Fruit fly (Drosophila melanogaster) whole organism, embryonic: ENCODE measurements around the gene KFase.

Experiments used
- Awh ChIP-seq: fragments of 200-800 bp; sonication (Bioruptor generic); IDR thresholded peaks from 2 replicates; pipeline ENCODE4, ENCODE4 v1.3.6; 2022; ENCODE audit warnings: missing biosample characterization, missing genetic modification characterization
- CG11696 ChIP-seq: fragments of 200-800 bp; sonication (Bioruptor generic); IDR thresholded peaks from 2 replicates; pipeline ENCODE4 v1.3.6; 2022; ENCODE audit warnings: missing biosample characterization, missing genetic modification characterization
- CG12299 ChIP-seq: fragments of 200-800 bp; sonication (Bioruptor generic); optimal IDR thresholded peaks from 2 replicates; lab custom pipeline; 2018; ENCODE audit warnings: missing biosample characterization, mild to moderate bottlenecking, missing genetic modification characterization
- CG13123 ChIP-seq: fragments of 200-800 bp; sonication (Bioruptor generic); optimal IDR thresholded peaks from 2 replicates; lab custom pipeline; 2016; ENCODE audit warnings: missing biosample characterization, missing genetic modification characterization
- CG13424 ChIP-seq: fragments of 200-800 bp; sonication (Bioruptor generic); optimal IDR thresholded peaks from 2 replicates; lab custom pipeline; 2019; ENCODE audit warnings: missing biosample characterization, mild to moderate bottlenecking, missing genetic modification characterization, moderate library complexity
- CG16779 ChIP-seq: fragments of 200-800 bp; sonication (Bioruptor generic); IDR thresholded peaks from 2 replicates; pipeline ENCODE4 v1.3.6; 2022; ENCODE audit warnings: missing biosample characterization, missing genetic modification characterization
- CG16813 ChIP-seq: fragments of 200-800 bp; sonication (Bioruptor generic); IDR thresholded peaks from 3 replicates; pipeline ENCODE4 v1.3.6; 2022; ENCODE audit warnings: missing biosample characterization, missing genetic modification characterization; ENCODE audit not compliant: partially characterized antibody
- CG1792 ChIP-seq: fragments of 200-800 bp; sonication (Bioruptor generic); optimal IDR thresholded peaks from 2 replicates; lab custom pipeline; 2016; ENCODE audit warnings: missing biosample characterization, missing genetic modification characterization
- CG18262 ChIP-seq: fragments of 200-800 bp; optimal IDR thresholded peaks from 3 replicates; lab custom pipeline; 2019; ENCODE audit warnings: missing biosample characterization, mild to moderate bottlenecking, missing genetic modification characterization, moderate library complexity
- CG2129 ChIP-seq: fragments of 200-800 bp; sonication (Bioruptor generic); IDR thresholded peaks from 2 replicates; pipeline ENCODE4 v1.3.6; 2022; ENCODE audit warnings: missing biosample characterization, missing genetic modification characterization; ENCODE audit not compliant: partially characterized antibody
- CG31365 ChIP-seq: fragments of 200-800 bp; sonication (Bioruptor generic); optimal IDR thresholded peaks from 2 replicates; lab custom pipeline; 2018; ENCODE audit warnings: missing biosample characterization, mild to moderate bottlenecking, missing genetic modification characterization
- CG3838 ChIP-seq: fragments of 200-800 bp; sonication (Bioruptor generic); optimal IDR thresholded peaks from 3 replicates; lab custom pipeline; 2016; ENCODE audit warnings: missing biosample characterization, missing genetic modification characterization
- CG3995 ChIP-seq: fragments of 200-800 bp; sonication (Bioruptor generic); optimal IDR thresholded peaks from 3 replicates; lab custom pipeline; 2016; ENCODE audit warnings: missing biosample characterization, missing genetic modification characterization
- CG4360 ChIP-seq: fragments of 200-800 bp; sonication (Bioruptor generic); IDR thresholded peaks from 2 replicates; pipeline ENCODE4 v1.3.6; 2022; ENCODE audit warnings: missing biosample characterization, missing genetic modification characterization
- CG5180 ChIP-seq: fragments of 200-800 bp; sonication (Bioruptor generic); optimal IDR thresholded peaks from 3 replicates; lab custom pipeline; 2017; ENCODE audit warnings: missing biosample characterization, missing genetic modification characterization, mild to moderate bottlenecking, moderate library complexity, missing genetic modification reagents
- CG5245 ChIP-seq: fragments of 200-800 bp; sonication (Bioruptor generic); optimal IDR thresholded peaks from 3 replicates; lab custom pipeline; 2016; ENCODE audit warnings: missing biosample characterization, missing genetic modification characterization
- CG6175 ChIP-seq: fragments of 200-800 bp; sonication (Bioruptor generic); IDR thresholded peaks from 3 replicates; pipeline ENCODE4 v1.3.6; 2022; ENCODE audit warnings: missing biosample characterization, missing genetic modification characterization
- CG8290 ChIP-seq, 3 experiments: fragments of 200-800 bp; sonication (Bioruptor generic); optimal IDR thresholded peaks; 2 replicates each; lab custom pipeline; 2016 to 2019; ENCODE audit warnings: missing biosample characterization in 3 of 3, missing genetic modification characterization in 3 of 3, mild to moderate bottlenecking in 2 of 3, moderate library complexity in 1 of 3
- CG8924 ChIP-seq: fragments of 200-800 bp; optimal IDR thresholded peaks from 3 replicates; lab custom pipeline; 2019; ENCODE audit warnings: missing biosample characterization, mild to moderate bottlenecking, missing genetic modification characterization, moderate library complexity
- CG9817 ChIP-seq: fragments of 200-800 bp; sonication (Bioruptor generic); optimal IDR thresholded peaks from 2 replicates; lab custom pipeline; 2018; ENCODE audit warnings: missing biosample characterization, mild to moderate bottlenecking, missing genetic modification characterization, moderate library complexity
- CTCF ChIP-seq: fragments of 200-800 bp; sonication (Bioruptor generic); optimal IDR thresholded peaks from 2 replicates; lab custom pipeline; 2017; ENCODE audit warnings: missing biosample characterization, mild to moderate bottlenecking, missing genetic modification characterization, moderate library complexity
- D ChIP-seq, 2 experiments: fragments of 200-800 bp in 1 of 2; fragments of >200 bp in 1 of 2; sonication (Bioruptor generic) in 1 of 2; optimal IDR thresholded peaks; 2 replicates in 1 of 2; 3 replicates in 1 of 2; lab custom pipeline; 2017; ENCODE audit warnings: mild to moderate bottlenecking in 1 of 2, missing biosample characterization in 1 of 2, missing genetic modification characterization in 1 of 2, missing genetic modification reagents in 1 of 2
- Doc3 ChIP-seq: fragments of 200-800 bp; sonication (Bioruptor generic); IDR thresholded peaks from 3 replicates; pipeline ENCODE4 v1.3.6; 2022; ENCODE audit warnings: missing biosample characterization, missing genetic modification characterization; ENCODE audit not compliant: partially characterized antibody
- Dref ChIP-seq: fragments of 200-800 bp; sonication (Bioruptor generic); IDR thresholded peaks from 2 replicates; pipeline ENCODE4 v1.3.6; 2022; ENCODE audit warnings: missing biosample characterization, missing genetic modification characterization
- H15 ChIP-seq: fragments of 200-800 bp; sonication (Bioruptor generic); IDR thresholded peaks from 3 replicates; pipeline ENCODE4 v1.3.6; 2022; ENCODE audit warnings: missing biosample characterization, missing genetic modification characterization
- HmgZ ChIP-seq: fragments of 200-800 bp; sonication (Bioruptor generic); optimal IDR thresholded peaks from 2 replicates; lab custom pipeline; 2018; ENCODE audit warnings: missing biosample characterization, mild to moderate bottlenecking, missing genetic modification characterization
- Hmr ChIP-seq: fragments of 200-800 bp; sonication (Bioruptor generic); optimal IDR thresholded peaks from 3 replicates; lab custom pipeline; 2017; ENCODE audit warnings: mild to moderate bottlenecking, missing biosample characterization, missing genetic modification reagents, missing genetic modification characterization
- Kr ChIP-seq: fragments of 200-800 bp; sonication (Bioruptor generic); optimal IDR thresholded peaks from 2 replicates; lab custom pipeline; 2017; ENCODE audit warnings: missing biosample characterization, mild to moderate bottlenecking, missing genetic modification characterization
- Med ChIP-seq: fragments of 200-800 bp; sonication (Bioruptor generic); peaks from one replicate; lab custom pipeline; 2016; ENCODE audit warnings: missing biosample characterization, missing genetic modification characterization, mild to moderate bottlenecking, inconsistent platforms, moderate library complexity
- aop ChIP-seq: fragments of 200-800 bp; sonication (Bioruptor generic); IDR thresholded peaks from 2 replicates; pipeline ENCODE4 v1.3.6; 2022; ENCODE audit warnings: missing biosample characterization, missing genetic modification characterization
- chn ChIP-seq: fragments of 200-800 bp; sonication (Bioruptor generic); optimal IDR thresholded peaks from 2 replicates; lab custom pipeline; 2016; ENCODE audit warnings: missing biosample characterization, missing genetic modification characterization
- dati ChIP-seq: fragments of 200-800 bp; sonication (Bioruptor generic); IDR thresholded peaks from 2 replicates; pipeline ENCODE4 v1.3.6; 2022; ENCODE audit warnings: missing biosample characterization, missing genetic modification characterization
- dmrt99B ChIP-seq: fragments of 200-800 bp; sonication (Bioruptor generic); optimal IDR thresholded peaks from 2 replicates; lab custom pipeline; 2018; ENCODE audit warnings: missing biosample characterization, mild to moderate bottlenecking, missing genetic modification characterization, moderate library complexity
- gfzf ChIP-seq: fragments of 200-800 bp; sonication (Bioruptor generic); optimal IDR thresholded peaks from 2 replicates; lab custom pipeline; 2016; ENCODE audit warnings: missing biosample characterization, mild to moderate bottlenecking, missing genetic modification characterization, moderate library complexity
- gsb-n ChIP-seq: fragments of 200-800 bp; sonication (Bioruptor generic); optimal IDR thresholded peaks from 3 replicates; lab custom pipeline; 2018; ENCODE audit warnings: missing biosample characterization, mild to moderate bottlenecking, missing genetic modification characterization
- ham ChIP-seq: fragments of 200-800 bp; sonication (Bioruptor generic); IDR thresholded peaks from 2 replicates; pipeline ENCODE4 v1.3.6; 2022; ENCODE audit warnings: missing biosample characterization, missing genetic modification characterization
- lbe ChIP-seq: fragments of 200-800 bp; sonication (Bioruptor generic); optimal IDR thresholded peaks from 2 replicates; lab custom pipeline; 2016; ENCODE audit warnings: missing biosample characterization, mild to moderate bottlenecking, missing genetic modification characterization
- lmd ChIP-seq: fragments of 200-800 bp; sonication (Bioruptor generic); IDR thresholded peaks from 2 replicates; pipeline ENCODE4 v1.3.6; 2022; ENCODE audit warnings: missing biosample characterization, missing genetic modification characterization
- odd ChIP-seq: fragments of 200-800 bp; sonication (Bioruptor generic); optimal IDR thresholded peaks from 2 replicates; lab custom pipeline; 2017; ENCODE audit warnings: missing biosample characterization, mild to moderate bottlenecking, missing genetic modification characterization
- pfk ChIP-seq: fragments of 200-800 bp; sonication (Bioruptor generic); optimal IDR thresholded peaks from 2 replicates; lab custom pipeline; 2018; ENCODE audit warnings: missing biosample characterization, mild to moderate bottlenecking, missing genetic modification characterization, moderate library complexity
- pho ChIP-seq: fragments of 200-800 bp; sonication (Bioruptor generic); optimal IDR thresholded peaks from 2 replicates; lab custom pipeline; 2016; ENCODE audit warnings: missing biosample characterization, missing genetic modification characterization
- pita ChIP-seq: fragments of 200-800 bp; sonication (Bioruptor generic); optimal IDR thresholded peaks from 2 replicates; lab custom pipeline; 2017; ENCODE audit warnings: missing biosample characterization, mild to moderate bottlenecking, missing genetic modification characterization
- pum ChIP-seq: fragments of 200-800 bp; sonication (Bioruptor generic); optimal IDR thresholded peaks from 2 replicates; lab custom pipeline; 2016; ENCODE audit warnings: missing biosample characterization, missing genetic modification characterization
- row ChIP-seq: fragments of 200-800 bp; sonication (Bioruptor generic); IDR thresholded peaks from 3 replicates; pipeline ENCODE4 v1.3.6; 2022; ENCODE audit warnings: missing biosample characterization, missing genetic modification characterization
- sima ChIP-seq: fragments of 200-800 bp; sonication (Bioruptor generic); optimal IDR thresholded peaks from 2 replicates; lab custom pipeline; 2016; ENCODE audit warnings: missing biosample characterization, missing genetic modification characterization
- sisA ChIP-seq: fragments of 200-800 bp; sonication (Bioruptor generic); IDR thresholded peaks from 2 replicates; pipeline ENCODE4 v1.3.6; 2022; ENCODE audit warnings: missing biosample characterization, missing genetic modification characterization
- slp2 ChIP-seq: fragments of 200-800 bp; sonication (Bioruptor generic); optimal IDR thresholded peaks from 2 replicates; lab custom pipeline; 2016; ENCODE audit warnings: missing biosample characterization, missing genetic modification characterization
- stwl ChIP-seq: fragments of 200-800 bp; sonication (Bioruptor generic); optimal IDR thresholded peaks from 3 replicates; lab custom pipeline; 2018; ENCODE audit warnings: missing biosample characterization, mild to moderate bottlenecking, missing genetic modification characterization, moderate library complexity
- tgo ChIP-seq: fragments of 200-800 bp; sonication (Bioruptor generic); IDR thresholded peaks from 3 replicates; pipeline ENCODE4 v1.3.6; 2022; ENCODE audit warnings: missing biosample characterization, missing genetic modification characterization
- vvl ChIP-seq: fragments of 200-800 bp; sonication (Bioruptor generic); IDR thresholded peaks from 2 replicates; pipeline ENCODE4 v1.3.6; 2022; ENCODE audit warnings: missing biosample characterization, missing genetic modification characterization
- zen2 ChIP-seq: fragments of 200-800 bp; sonication (Bioruptor generic); IDR thresholded peaks from 3 replicates; pipeline ENCODE4 v1.3.6; 2022; ENCODE audit warnings: missing biosample characterization, missing genetic modification characterization; ENCODE audit not compliant: partially characterized antibody

KFase gene

dm6 chr2L:6498448-6498847 is 9.9 kb upstream of the KFase start, which contains the start of gene CG31637:
CG31637 (plus strand) TSS chr2L:6498647.
- TF ChIP-seq gsb-n (tag; lab: Kevin White, UChicago): no peak
- peak; percentile 3 for TF ChIP-seq pho
- TF ChIP-seq CG13424 (tag; lab: Kevin White, UChicago): no peak
- no peak for TF ChIP-seq Kr (GFP tag; lab: Kevin White, UChicago)
- peak; percentile 48; the same call in 2 of the 3 replicates for TF ChIP-seq row (GFP tag; lab: Robert Waterston, UW)
- peak; percentile 81 for TF ChIP-seq pita (GFP tag; lab: Kevin White, UChicago)
- TF ChIP-seq Dref (GFP tag; lab: Robert Waterston, UW): peak; percentile 44
- TF ChIP-seq lmd (GFP tag; lab: Robert Waterston, UW): no peak
- TF ChIP-seq CG2129: no peak
- peak; percentile 99 for TF ChIP-seq gfzf (GFP tag; lab: Kevin White, UChicago)
- TF ChIP-seq tgo (GFP tag; lab: Robert Waterston, UW): no peak
- TF ChIP-seq chn (GFP tag; lab: Kevin White, UChicago): no peak
- TF ChIP-seq slp2 (GFP tag; lab: Kevin White, UChicago): no peak
- no peak for TF ChIP-seq CG11696 (GFP tag; lab: Robert Waterston, UW)
- peak; percentile 0 for TF ChIP-seq CG18262
- peak; percentile 3; the same call in 1 of the 2 replicates for TF ChIP-seq aop (GFP tag; lab: Robert Waterston, UW)
- TF ChIP-seq stwl (tag; lab: Kevin White, UChicago): peak; percentile 57
- no peak for TF ChIP-seq lbe
- TF ChIP-seq Med: peak; percentile 85
- TF ChIP-seq CG8290 (GFP tag; optimal IDR thresholded peaks at IDR 0.05; lab: Kevin White, UChicago): no peak
- peak in 1 of 2 experiments; percentile 87 for TF ChIP-seq CG8290 (tag; optimal IDR thresholded peaks at IDR 0.05; lab: Kevin White, UChicago)
- TF ChIP-seq CG3995 (GFP tag; lab: Kevin White, UChicago): peak; percentile 98
- TF ChIP-seq pum (GFP tag; lab: Kevin White, UChicago): no peak
- peak; percentile 63 for TF ChIP-seq CTCF (GFP tag; lab: Kevin White, UChicago)
- no peak for TF ChIP-seq CG1792 (GFP tag; lab: Kevin White, UChicago)
- TF ChIP-seq sima (GFP tag; lab: Kevin White, UChicago): no peak
- TF ChIP-seq Hmr: peak; percentile 61
- peak; percentile 43 for TF ChIP-seq CG8924 (tag; lab: Kevin White, UChicago)
- 0 out of 3 replicates have a peak, but pooled peaks have one; percentile 25 for TF ChIP-seq CG16813
- TF ChIP-seq CG16779 (GFP tag; lab: Robert Waterston, UW): no peak
- TF ChIP-seq H15 (GFP tag; lab: Robert Waterston, UW): no peak
- no peak for TF ChIP-seq odd (GFP tag; lab: Kevin White, UChicago)
- TF ChIP-seq CG31365 (tag; lab: Kevin White, UChicago): no peak
- no peak for TF ChIP-seq dati
- no peak for TF ChIP-seq sisA (GFP tag; lab: Robert Waterston, UW)
- no peak for TF ChIP-seq dmrt99B (tag; lab: Kevin White, UChicago)
- TF ChIP-seq zen2: no peak
- no peak for TF ChIP-seq CG13123 (GFP tag; lab: Kevin White, UChicago)
- TF ChIP-seq ham: no peak
- TF ChIP-seq CG5180 (GFP tag; lab: Kevin White, UChicago): no peak
- TF ChIP-seq CG6175: no peak
- TF ChIP-seq Awh: no peak
- no peak for TF ChIP-seq CG5245 (GFP tag; lab: Kevin White, UChicago)
- TF ChIP-seq Doc3: no peak
- peak; percentile 64 for TF ChIP-seq HmgZ (tag; lab: Kevin White, UChicago)
- peak; percentile 17 for TF ChIP-seq CG9817 (tag; lab: Kevin White, UChicago)
- TF ChIP-seq CG4360 (GFP tag; lab: Robert Waterston, UW): no peak
- TF ChIP-seq pfk (GFP tag; lab: Kevin White, UChicago): no peak
- TF ChIP-seq CG3838 (GFP tag; lab: Kevin White, UChicago): no peak
- no peak for TF ChIP-seq D (optimal IDR thresholded peaks at IDR 0.05; lab: Kevin White, UChicago)
- no peak for TF ChIP-seq D (GFP tag; optimal IDR thresholded peaks at IDR 0.05; lab: Kevin White, UChicago)
- peak; percentile 68 for TF ChIP-seq vvl (GFP tag; lab: Robert Waterston, UW)
- peak; percentile 27 for TF ChIP-seq CG12299 (tag; lab: Kevin White, UChicago)
